Fruit fly (Drosophila melanogaster) whole organism, adult: ENCODE measurements around the gene CG17027.

Source experiments
- CG14711 ChIP-seq: fragments of 200-800 bp; sonication (Bioruptor generic); optimal IDR thresholded peaks from 2 replicates; lab custom pipeline; 2018; ENCODE audit warnings: missing biosample characterization, mild to moderate bottlenecking, missing genetic modification characterization, moderate library complexity
- CG5204 ChIP-seq: fragments of 200-800 bp; sonication (Bioruptor generic); optimal IDR thresholded peaks from 2 replicates; lab custom pipeline; 2016; ENCODE audit warnings: missing biosample characterization, missing genetic modification characterization
- Hr96 ChIP-seq: fragments of 200-800 bp; sonication (Bioruptor generic); optimal IDR thresholded peaks from 2 replicates; lab custom pipeline; 2016; ENCODE audit warnings: missing biosample characterization, missing genetic modification characterization
- bab1 ChIP-seq: fragments of 200-800 bp; sonication (Bioruptor generic); optimal IDR thresholded peaks from 3 replicates; lab custom pipeline; 2019; ENCODE audit warnings: missing biosample characterization, mild to moderate bottlenecking, missing genetic modification characterization, moderate library complexity
- cic ChIP-seq: fragments of 200-800 bp; sonication (Bioruptor generic); optimal IDR thresholded peaks from 2 replicates; lab custom pipeline; 2017; ENCODE audit warnings: missing biosample characterization, mild to moderate bottlenecking, missing genetic modification characterization, moderate library complexity
- cnc ChIP-seq, 2 experiments: fragments of >200 bp; optimal IDR thresholded peaks; 2 replicates each; lab custom pipeline; 2017
- kay ChIP-seq: fragments of 200-800 bp; sonication (Bioruptor generic); peaks from one replicate; lab custom pipeline; 2016; ENCODE audit warnings: missing biosample characterization, missing genetic modification characterization, borderline replicate concordance
- tj ChIP-seq: fragments of 200-800 bp; sonication (Bioruptor generic); optimal IDR thresholded peaks from 3 replicates; lab custom pipeline; 2017; ENCODE audit warnings: missing biosample characterization, mild to moderate bottlenecking, missing genetic modification characterization, moderate library complexity

DNA sequence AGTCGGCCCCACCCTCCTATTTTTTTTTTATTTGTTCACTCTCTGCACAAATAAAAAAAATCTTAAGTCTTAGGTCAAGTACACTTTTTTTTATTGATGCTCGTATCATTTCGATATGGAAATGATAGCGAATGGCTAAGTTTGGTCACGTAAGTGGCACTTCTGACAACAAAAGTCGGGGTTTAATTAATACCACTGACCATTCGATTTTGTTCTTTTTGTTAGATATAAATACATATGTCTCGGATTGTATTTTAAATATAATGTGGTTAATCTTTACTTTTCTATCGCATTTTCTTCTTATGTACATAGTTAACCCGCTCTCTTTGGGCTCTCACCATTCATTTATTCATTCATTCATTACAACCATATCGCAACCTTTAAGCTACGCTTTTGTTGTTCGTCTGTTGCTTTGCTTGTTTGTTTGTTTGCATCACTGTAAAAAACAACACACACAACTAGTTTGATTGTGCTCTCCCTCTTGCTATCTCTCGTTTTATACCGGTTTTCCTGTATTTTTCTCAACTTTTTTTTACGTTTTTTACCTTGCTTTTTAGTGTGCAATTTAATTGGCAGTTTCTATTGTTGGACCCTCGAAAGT is 22.3 kb downstream of the CG17027 start:
- TF ChIP-seq Hr96 (GFP tag; lab: Kevin White, UChicago) (peak; percentile 20), CG5204 (no peak), tj (GFP tag; lab: Kevin White, UChicago) (no peak), CG14711 (tag; lab: Kevin White, UChicago) (no peak), kay (GFP tag; lab: Kevin White, UChicago) (peak; percentile 94), bab1 (GFP tag; lab: Kevin White, UChicago) (no peak), cic (GFP tag; lab: Kevin White, UChicago) (peak; percentile 55), cnc (optimal IDR thresholded peaks at IDR 0.05; lab: Kevin White, UChicago) (no peak)
